Worm (Caenorhabditis elegans): ENCODE results near the gene mam-7.

Gene mam-7

ce11 chrIII:9848083-9848482 lies 44.9 kb upstream of the mam-7 start, which contains the start of gene mrpl-36 (continued):
- TF ChIP-seq nhr-28 (tag; optimal IDR thresholded peaks at IDR 0.05) (no peak), ztf-4 (tag; optimal IDR thresholded peaks at IDR 0.05) (no peak), xbp-1 (tag; optimal IDR thresholded peaks at IDR 0.05) (no peak), pax-3 (tag; optimal IDR thresholded peaks at IDR 0.05) (no peak), egl-13 (tag; optimal IDR thresholded peaks at IDR 0.05) (no peak), skn-1 (tag; optimal IDR thresholded peaks at IDR 0.05) (peak; percentile 40), dpl-1 (GFP tag; optimal IDR thresholded peaks at IDR 0.05) (peak; percentile 33 to 64 (median 39)), hpl-2 (GFP tag; optimal IDR thresholded peaks at IDR 0.05) (no peak), aha-1 (tag; optimal IDR thresholded peaks at IDR 0.05) (no peak), ceh-82 (tag; optimal IDR thresholded peaks at IDR 0.05) (peak in 1 of 3 experiments; percentile 36), ceh-88 (GFP tag; IDR thresholded peaks at IDR 0.05) (no peak), sup-37 (GFP tag; optimal IDR thresholded peaks at IDR 0.05) (no peak), ceh-90 (tag; optimal IDR thresholded peaks at IDR 0.05) (no peak), irx-1 (tag; optimal IDR thresholded peaks at IDR 0.05) (no peak), efl-3 (GFP tag; optimal IDR thresholded peaks at IDR 0.05) (no peak), pag-3 (tag; optimal IDR thresholded peaks at IDR 0.05; ENCODE audit: borderline replicate concordance, insufficient read depth) (no peak), mef-2 (tag; optimal IDR thresholded peaks at IDR 0.05) (no peak), hlh-17 (GFP tag; optimal IDR thresholded peaks at IDR 0.05; ENCODE audit: borderline replicate concordance) (no peak), lin-13 (GFP tag; optimal IDR thresholded peaks at IDR 0.05) (no peak), sptf-1 (tag; optimal IDR thresholded peaks at IDR 0.05) (no peak), lin-14 (GFP tag; optimal IDR thresholded peaks at IDR 0.05) (no peak), lir-3 (tag; optimal IDR thresholded peaks at IDR 0.05; ENCODE audit: poor library complexity) (no peak), fkh-4 (tag; optimal IDR thresholded peaks at IDR 0.05; ENCODE audit: borderline replicate concordance) (no peak), ets-5 (GFP tag; IDR thresholded peaks at IDR 0.05) (no peak), Y116A8C.19 (tag; optimal IDR thresholded peaks at IDR 0.05; ENCODE audit: borderline replicate concordance) (no peak), unc-30 (tag; optimal IDR thresholded peaks at IDR 0.05) (no peak), nhr-71 (tag; optimal IDR thresholded peaks at IDR 0.05) (peak; percentile 46), alr-1 (tag; optimal IDR thresholded peaks at IDR 0.05; ENCODE audit: borderline replicate concordance) (no peak), aly-2 (tag; optimal IDR thresholded peaks at IDR 0.05) (no peak), nhr-19 (GFP tag; conservative IDR thresholded peaks at IDR 0.05) (no peak), ces-1 (GFP tag; optimal IDR thresholded peaks at IDR 0.05) (no peak), fos-1 (tag; optimal IDR thresholded peaks at IDR 0.05) (no peak), tlp-1 (tag; optimal IDR thresholded peaks at IDR 0.05) (no peak), rnt-1 (tag; optimal IDR thresholded peaks at IDR 0.05) (peak; percentile 36), nhr-84 (tag; optimal IDR thresholded peaks at IDR 0.05) (no peak), swsn-7 (tag; optimal IDR thresholded peaks at IDR 0.05) (peak; percentile 4), nhr-90 (tag; optimal IDR thresholded peaks at IDR 0.05; ENCODE audit: poor library complexity) (no peak), zip-4 (GFP tag; optimal IDR thresholded peaks at IDR 0.05) (no peak), lin-15B (tag; optimal IDR thresholded peaks at IDR 0.05) (peak; percentile 9), efl-1 (optimal IDR thresholded peaks at IDR 0.05) (peak; percentile 52 to 67), efl-1 (GFP tag; optimal IDR thresholded peaks at IDR 0.05 in 1 of 2) (peak; percentile 45 to 94), elt-2 (tag; optimal IDR thresholded peaks at IDR 0.05) (no peak), nhr-77 (tag; optimal IDR thresholded peaks at IDR 0.05) (no peak), grh-1 (GFP tag; IDR thresholded peaks at IDR 0.05) (no peak), C34B4.2 (tag; optimal IDR thresholded peaks at IDR 0.05) (no peak), C04F5.9 (tag; optimal IDR thresholded peaks at IDR 0.05) (no peak), snu-23 (GFP tag; optimal IDR thresholded peaks at IDR 0.05) (peak; percentile 54), nhr-237 (tag; optimal IDR thresholded peaks at IDR 0.05) (no peak), hlh-4 (tag; optimal IDR thresholded peaks at IDR 0.05) (no peak), ceh-8 (GFP tag; optimal IDR thresholded peaks at IDR 0.05) (no peak), ceh-63 (GFP tag; optimal IDR thresholded peaks at IDR 0.05) (no peak)
